Fruit fly (Drosophila melanogaster) Kc167 (cell line): Measurements from ENCODE around the gene wit.

ENCODE experiments used
- Myc ChIP-seq: fragments of >200 bp; optimal IDR thresholded peaks from 2 replicates; lab custom pipeline; 2017; ENCODE audit warnings: missing external identifiers
- Sin3A ChIP-seq: fragments of >200 bp; optimal IDR thresholded peaks from 2 replicates; lab custom pipeline; 2018; ENCODE audit warnings: missing external identifiers
- h ChIP-seq: fragments of >200 bp; optimal IDR thresholded peaks from 3 replicates; lab custom pipeline; 2018; ENCODE audit warnings: missing external identifiers
- psq ChIP-seq: fragments of >200 bp; optimal IDR thresholded peaks from 2 replicates; lab custom pipeline; 2017; ENCODE audit warnings: missing external identifiers
- ttk ChIP-seq: sonication (Bioruptor generic); optimal IDR thresholded peaks from 2 replicates; lab custom pipeline; 2017; ENCODE audit warnings: missing external identifiers

DNA sequence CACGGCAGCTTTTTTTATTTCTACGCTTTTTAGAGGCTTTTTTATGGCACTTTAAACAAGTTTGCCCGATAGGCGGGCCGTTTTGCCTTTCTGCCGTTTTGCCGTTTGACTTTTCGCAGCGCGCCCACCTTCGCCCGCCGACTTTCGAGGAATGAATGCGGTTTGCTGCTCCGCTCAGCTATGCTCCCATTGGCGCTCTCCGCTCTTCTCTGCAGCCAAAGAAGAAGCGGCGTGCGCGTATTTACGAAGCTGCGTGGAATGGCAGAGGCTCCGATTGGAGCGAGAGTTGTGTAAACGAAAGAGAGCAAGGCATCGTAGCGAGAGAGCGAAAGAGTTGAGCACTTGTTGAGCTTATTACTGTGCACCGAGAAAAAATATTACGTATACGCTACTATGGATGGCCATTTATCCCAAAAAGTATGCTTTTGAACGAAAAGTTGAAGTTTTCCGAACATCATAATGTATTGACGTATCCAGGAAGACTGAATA is at the start of gene wit:
- TF ChIP-seq Myc (no peak), psq (no peak), h (lab: Kevin White, UChicago) (no peak), Sin3A (lab: Kevin White, UChicago) (no peak), ttk (lab: Kevin White, UChicago) (no peak)
